Worm (Caenorhabditis elegans): ENCODE measurements around the gene ufl-1.
A peak's percentile ranks its signal among the peaks of the same experiment; 100 is the strongest.

DNA sequence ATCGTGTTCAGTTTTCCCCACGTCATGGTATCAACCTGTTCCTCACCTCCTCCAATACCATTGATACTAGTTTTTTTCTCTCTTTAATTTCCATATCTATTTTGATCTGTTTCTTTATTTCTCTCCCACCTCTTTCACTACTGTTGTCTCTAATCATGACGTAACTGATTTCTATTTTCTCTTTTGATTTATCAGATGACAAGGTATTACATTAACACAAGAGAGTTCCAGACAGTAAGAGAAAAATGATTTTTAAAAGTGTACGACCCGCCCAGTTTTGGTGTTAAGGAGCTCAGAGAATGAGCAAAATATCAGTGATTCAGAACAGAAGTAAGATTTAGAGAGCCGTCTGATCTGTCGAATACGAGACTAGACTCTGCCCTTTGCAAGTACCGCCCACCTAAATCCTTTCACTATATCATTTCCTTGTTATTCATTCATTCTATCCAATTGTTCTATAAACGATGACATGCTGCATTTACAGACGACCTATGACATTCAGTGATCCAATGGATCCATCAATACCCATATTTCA is 13.1 kb upstream of the ufl-1 start, which contains the start of gene nhr-105:
- TF ChIP-seq F49E8.2 (tag; optimal IDR thresholded peaks at IDR 0.05; ENCODE audit: borderline replicate concordance) (no peak), nhr-28 (tag; optimal IDR thresholded peaks at IDR 0.05) (peak; percentile 81), jun-1 (tag; optimal IDR thresholded peaks at IDR 0.05) (no peak), dmd-8 (GFP tag; IDR thresholded peaks at IDR 0.05) (no peak), ZK337.2 (GFP tag; IDR thresholded peaks at IDR 0.05) (no peak), snpc-4 (tag; optimal IDR thresholded peaks at IDR 0.05) (no peak), unc-39 (tag; optimal IDR thresholded peaks at IDR 0.05) (no peak), zag-1 (tag; optimal IDR thresholded peaks at IDR 0.05) (no peak), unc-62 (GFP tag; optimal IDR thresholded peaks at IDR 0.05 in 1 of 2) (no peak), unc-62 (tag; optimal IDR thresholded peaks at IDR 0.05) (no peak), ama-1 (optimal IDR thresholded peaks at IDR 0.05) (no peak), lin-15B (tag; optimal IDR thresholded peaks at IDR 0.05) (no peak), nhr-77 (tag; optimal IDR thresholded peaks at IDR 0.05) (peak; percentile 77), lin-1 (GFP tag; IDR thresholded peaks at IDR 0.05) (peak; percentile 47; the same call in 1 of the 2 replicates), nhr-25 (tag; optimal IDR thresholded peaks at IDR 0.05; ENCODE audit: borderline replicate concordance, insufficient read depth) (peak; percentile 46)
